Worm (Caenorhabditis elegans) whole organism, young adult: Measurements from ENCODE around the gene R08C7.11.
A peak's percentile ranks its signal among the peaks of the same experiment; 100 is the strongest.

Source experiments
- B0261.1 ChIP-seq: sonication (generic microtip); optimal IDR thresholded peaks from 2 replicates; lab custom pipeline; 2016; ENCODE audit warnings: mild to moderate bottlenecking, missing genetic modification characterization, moderate library complexity, missing compliant biosample characterization
- B0336.3 ChIP-seq: fragments of 200-800 bp; sonication (Bioruptor generic); IDR thresholded peaks from 2 replicates; pipeline ENCODE4 v1.3.6; 2022; ENCODE audit warnings: missing genetic modification characterization, missing compliant biosample characterization
- D2030.7 ChIP-seq: fragments of 200-800 bp; sonication (Bioruptor generic); IDR thresholded peaks from 2 replicates; pipeline ENCODE4 v1.3.6; 2022; ENCODE audit warnings: missing genetic modification reagents, missing genetic modification characterization, missing compliant biosample characterization
- F37B4.10 ChIP-seq: fragments of 200-800 bp; sonication (Bioruptor generic); IDR thresholded peaks from 2 replicates; pipeline ENCODE4 v1.3.6; 2022; ENCODE audit warnings: missing genetic modification characterization, missing compliant biosample characterization
- F52B5.7 ChIP-seq: sonication (generic microtip); optimal IDR thresholded peaks from 2 replicates; lab custom pipeline; 2016; ENCODE audit warnings: mild to moderate bottlenecking, missing genetic modification characterization, missing compliant biosample characterization
- K11D2.4 ChIP-seq: fragments of 200-800 bp; sonication (Bioruptor generic); IDR thresholded peaks from 2 replicates; pipeline ENCODE4 v1.3.6; 2022; ENCODE audit warnings: missing genetic modification reagents, missing genetic modification characterization, missing compliant biosample characterization
- K12H6.12 ChIP-seq: fragments of 200-800 bp; sonication (Bioruptor generic); optimal IDR thresholded peaks from 2 replicates; lab custom pipeline; 2018; ENCODE audit warnings: mild to moderate bottlenecking, missing genetic modification characterization, missing compliant biosample characterization
- Y67H2A.10 ChIP-seq: fragments of 200-800 bp; sonication (Bioruptor generic); conservative IDR thresholded peaks from 2 replicates; pipeline ENCODE4 v1.3.6; 2022; ENCODE audit warnings: missing genetic modification reagents, missing genetic modification characterization, missing compliant biosample characterization
- atf-7 ChIP-seq: sonication (generic microtip); optimal IDR thresholded peaks from 2 replicates; lab custom pipeline; 2017; ENCODE audit warnings: mild to moderate bottlenecking, missing genetic modification characterization, missing compliant biosample characterization
- athp-1 ChIP-seq: sonication (generic microtip); optimal IDR thresholded peaks from 2 replicates; lab custom pipeline; 2017; ENCODE audit warnings: mild to moderate bottlenecking, missing genetic modification characterization, missing compliant biosample characterization
- attf-3 ChIP-seq: fragments of 200-800 bp; sonication (Bioruptor generic); conservative IDR thresholded peaks from 2 replicates; pipeline ENCODE4 v1.3.6; 2022; ENCODE audit warnings: missing genetic modification reagents, missing genetic modification characterization, missing compliant biosample characterization
- bed-1 ChIP-seq: fragments of 200-800 bp; sonication (Bioruptor generic); IDR thresholded peaks from 2 replicates; pipeline ENCODE4 v1.3.6; 2022; ENCODE audit warnings: missing genetic modification reagents, missing genetic modification characterization, missing compliant biosample characterization
- bed-2 ChIP-seq: fragments of 200-800 bp; sonication (Bioruptor generic); IDR thresholded peaks from 2 replicates; pipeline ENCODE4 v1.3.6; 2022; ENCODE audit warnings: missing genetic modification reagents, missing genetic modification characterization, missing compliant biosample characterization
- cebp-1 ChIP-seq, 2 experiments: fragments of 200-800 bp in 1 of 2; sonication (Bioruptor generic) in 1 of 2; sonication (generic microtip) in 1 of 2; IDR thresholded peaks in 1 of 2; optimal IDR thresholded peaks in 1 of 2; 2 replicates each; pipeline versions ENCODE4 v1.3.6 to Lab custom; 2017 to 2022; ENCODE audit warnings: missing compliant biosample characterization in 2 of 2, missing genetic modification characterization in 2 of 2, mild to moderate bottlenecking in 1 of 2, missing genetic modification reagents in 1 of 2, moderate library complexity in 1 of 2
- cebp-2 ChIP-seq: fragments of 200-800 bp; sonication (Bioruptor generic); IDR thresholded peaks from 2 replicates; pipeline ENCODE4 v1.3.6; 2022; ENCODE audit warnings: missing genetic modification characterization, missing compliant biosample characterization
- ceh-27 ChIP-seq: fragments of 200-800 bp; sonication (Bioruptor generic); optimal IDR thresholded peaks from 2 replicates; lab custom pipeline; 2018; ENCODE audit warnings: mild to moderate bottlenecking, missing genetic modification characterization, moderate library complexity, missing compliant biosample characterization
- chd-7 ChIP-seq: sonication (generic microtip); optimal IDR thresholded peaks from 2 replicates; lab custom pipeline; 2016; ENCODE audit warnings: mild to moderate bottlenecking, missing genetic modification characterization, moderate library complexity, missing compliant biosample characterization
- dox-1 ChIP-seq: fragments of 200-800 bp; sonication (Bioruptor generic); IDR thresholded peaks from 2 replicates; pipeline ENCODE4 v1.3.6; 2022; ENCODE audit warnings: missing genetic modification reagents, missing genetic modification characterization, missing compliant biosample characterization
- egrh-3 ChIP-seq: fragments of 200-800 bp; sonication (Bioruptor generic); IDR thresholded peaks from 2 replicates; pipeline ENCODE4 v1.3.6; 2022; ENCODE audit warnings: missing genetic modification reagents, missing genetic modification characterization, missing compliant biosample characterization
- hlh-26 ChIP-seq: fragments of 200-800 bp; sonication (Bioruptor generic); conservative IDR thresholded peaks from 2 replicates; pipeline ENCODE4 v1.3.6; 2022; ENCODE audit warnings: missing genetic modification reagents, missing genetic modification characterization, missing compliant biosample characterization
- hmg-1.2 ChIP-seq: fragments of 200-800 bp; sonication (Bioruptor generic); IDR thresholded peaks from 2 replicates; pipeline ENCODE4 v1.3.6; 2022; ENCODE audit warnings: missing genetic modification reagents, missing genetic modification characterization, missing compliant biosample characterization
- mcd-1 ChIP-seq: fragments of 200-800 bp; sonication (Bioruptor generic); IDR thresholded peaks from 2 replicates; pipeline ENCODE4 v1.3.6; 2022; ENCODE audit warnings: missing genetic modification reagents, missing genetic modification characterization, missing compliant biosample characterization
- mes-4 ChIP-seq: sonication (generic microtip); optimal IDR thresholded peaks from 2 replicates; lab custom pipeline; 2016; ENCODE audit warnings: missing genotype, missing genetic modification characterization, missing compliant biosample characterization
- nfya-1 ChIP-seq: sonication (generic microtip); optimal IDR thresholded peaks from 2 replicates; lab custom pipeline; 2017; ENCODE audit warnings: antibody characterized with exemption, missing compliant biosample characterization, missing genetic modification characterization, borderline replicate concordance; ENCODE audit not compliant: insufficient read depth
- nfyb-1 ChIP-seq: fragments of 200-800 bp; sonication (Bioruptor generic); IDR thresholded peaks from 2 replicates; pipeline ENCODE4 v1.3.6; 2022; ENCODE audit warnings: missing genetic modification reagents, missing genetic modification characterization, missing compliant biosample characterization
- nhr-90 ChIP-seq: sonication (generic microtip); optimal IDR thresholded peaks from 2 replicates; lab custom pipeline; 2016; ENCODE audit warnings: missing genotype, mild to moderate bottlenecking, missing genetic modification characterization, missing compliant biosample characterization
- pbrm-1 ChIP-seq: fragments of 200-800 bp; sonication (Bioruptor generic); IDR thresholded peaks from 2 replicates; pipeline ENCODE4 v1.3.6; 2022; ENCODE audit warnings: missing genetic modification reagents, missing genetic modification characterization, missing compliant biosample characterization
- repo-1 ChIP-seq: sonication (generic microtip); optimal IDR thresholded peaks from 2 replicates; lab custom pipeline; 2017; ENCODE audit warnings: mild to moderate bottlenecking, missing genetic modification characterization, missing compliant biosample characterization
- snpc-1.1 ChIP-seq: sonication (generic microtip); optimal IDR thresholded peaks from 2 replicates; lab custom pipeline; 2017; ENCODE audit warnings: missing genetic modification characterization, mild to moderate bottlenecking, missing compliant biosample characterization, antibody characterized with exemption, moderate library complexity, missing genotype, missing genetic modification reagents; ENCODE audit not compliant: insufficient read depth
- snpc-3.4 ChIP-seq: sonication (generic microtip); optimal IDR thresholded peaks from 2 replicates; lab custom pipeline; 2017; ENCODE audit warnings: missing genetic modification characterization, mild to moderate bottlenecking, missing compliant biosample characterization, antibody characterized with exemption, moderate library complexity, missing genotype, missing genetic modification reagents
- snpc-4 ChIP-seq, 5 experiments: fragments of 150-350 bp in 1 of 5; sonication (generic microtip) in 4 of 5; optimal IDR thresholded peaks; 2 replicates each; lab custom pipeline; 2014 to 2018; ENCODE audit warnings: missing genetic modification characterization in 5 of 5, missing biosample characterization in 3 of 5, antibody characterized with exemption in 2 of 5, mild to moderate bottlenecking in 2 of 5, missing compliant biosample characterization in 2 of 5, missing genotype in 2 of 5, moderate library complexity in 2 of 5, missing genetic modification reagents in 1 of 5
- somi-1 ChIP-seq: fragments of 200-800 bp; sonication (Bioruptor generic); optimal IDR thresholded peaks from 2 replicates; lab custom pipeline; 2018; ENCODE audit warnings: mild to moderate bottlenecking, missing genetic modification characterization, missing compliant biosample characterization
- tbx-9 ChIP-seq: sonication (generic microtip); optimal IDR thresholded peaks from 2 replicates; lab custom pipeline; 2016; ENCODE audit warnings: borderline replicate concordance, missing genetic modification characterization, inconsistent platforms, missing compliant biosample characterization
- unc-62 ChIP-seq: fragments of 150-350 bp; optimal IDR thresholded peaks from 2 replicates; lab custom pipeline; 2014; ENCODE audit warnings: missing biosample characterization, missing genetic modification reagents, missing genetic modification characterization
- zfh-2 ChIP-seq: fragments of 200-800 bp; sonication (Bioruptor generic); conservative IDR thresholded peaks from 2 replicates; pipeline ENCODE4 v1.3.6; 2022; ENCODE audit warnings: missing genetic modification reagents, missing genetic modification characterization, missing compliant biosample characterization
- ztf-26 ChIP-seq: sonication (generic microtip); optimal IDR thresholded peaks from 2 replicates; lab custom pipeline; 2017; ENCODE audit warnings: missing genetic modification characterization, missing compliant biosample characterization

Gene R08C7.11

DNA sequence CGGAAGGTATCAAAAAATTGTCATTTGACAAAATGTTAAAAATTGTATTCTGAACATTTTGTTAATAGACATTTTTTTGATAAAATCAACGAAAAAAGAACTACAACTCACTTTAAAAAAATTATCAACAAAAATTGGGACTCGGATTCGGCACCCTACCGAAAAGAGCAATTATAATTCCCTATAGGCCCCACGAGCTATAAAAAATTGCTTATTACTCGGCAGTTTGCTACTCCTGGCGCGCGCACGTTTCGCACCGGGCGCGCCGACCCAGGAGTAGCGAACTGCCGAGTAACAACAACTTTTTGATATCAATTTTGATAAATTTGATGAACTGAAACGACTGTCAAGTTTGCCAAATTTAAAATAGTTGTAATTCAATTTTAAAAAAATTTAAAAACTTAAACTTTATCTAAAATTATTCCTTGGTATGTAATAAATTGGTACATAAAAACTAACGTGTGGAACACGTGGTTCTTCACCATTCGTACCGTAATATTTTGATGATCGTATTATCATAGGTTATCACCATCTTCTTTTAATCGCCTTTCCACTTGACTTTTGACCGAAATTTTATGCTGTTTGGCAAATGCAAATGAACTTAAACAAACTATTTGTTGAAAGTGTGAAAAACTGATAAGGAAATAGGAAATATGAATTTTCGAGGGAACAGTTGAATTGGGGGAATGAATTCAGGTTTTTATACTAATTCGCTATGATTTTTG lies 20.8 kb upstream of the R08C7.11 start (continued):
- TF ChIP-seq repo-1 (tag; lab: Kevin White, UChicago) (peak; percentile 23), F37B4.10 (GFP tag; lab: Robert Waterston, UW) (no peak), unc-62 (no peak), atf-7 (tag; lab: Kevin White, UChicago) (peak; percentile 28), hlh-26 (GFP tag; lab: Robert Waterston, UW) (no peak)
- TF ChIP-seq, all 124 proteins: peak for 11

DNA sequence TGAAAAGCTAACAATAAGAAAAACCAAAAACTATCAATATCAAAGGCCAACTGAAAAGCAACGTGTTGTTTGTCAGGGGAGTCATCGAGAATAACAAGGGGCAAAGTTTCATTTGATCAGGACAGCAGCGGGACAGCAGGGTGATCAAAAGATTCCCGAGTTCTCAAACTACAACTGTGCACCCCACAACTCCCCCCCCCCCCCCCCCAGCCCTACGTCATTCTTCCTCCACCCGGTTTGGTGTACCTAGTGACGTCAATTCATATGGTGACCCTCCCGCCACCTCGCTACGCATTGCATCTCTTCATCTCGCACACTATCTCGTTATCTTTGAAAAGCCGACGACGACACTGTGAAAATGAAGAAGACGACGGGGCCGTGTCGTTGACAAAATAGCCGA lies 19.0 kb upstream of the R08C7.11 start:
- TF ChIP-seq F37B4.10 (GFP tag; lab: Robert Waterston, UW) = no peak
- TF ChIP-seq cebp-1 (GFP tag; IDR thresholded peaks at IDR 0.05; lab: Robert Waterston, UW) = no peak; the same call in 1 of the 2 replicates
- TF ChIP-seq cebp-1 (tag; optimal IDR thresholded peaks at IDR 0.05; lab: Kevin White, UChicago) = peak; percentile 66
- no peak for TF ChIP-seq D2030.7 (GFP tag; lab: Robert Waterston, UW)
- peak; percentile 60 for TF ChIP-seq atf-7 (tag; lab: Kevin White, UChicago)
- TF ChIP-seq dox-1 = peak; percentile 51; the same call in 1 of the 2 replicates
- no peak for TF ChIP-seq bed-2 (GFP tag; lab: Robert Waterston, UW)
- TF ChIP-seq cebp-2 (GFP tag; lab: Robert Waterston, UW) = no peak
- TF ChIP-seq snpc-1.1 = no peak
- TF ChIP-seq K11D2.4 (GFP tag; lab: Robert Waterston, UW) = peak; percentile 12; the same call in 1 of the 2 replicates
- no peak for TF ChIP-seq snpc-4 (GFP tag; optimal IDR thresholded peaks at IDR 0.05; lab: Kevin White, UChicago)
- TF ChIP-seq snpc-4 (tag; optimal IDR thresholded peaks at IDR 0.05; lab: Kevin White, UChicago) = no peak
- no peak for TF ChIP-seq unc-62
- no peak for TF ChIP-seq nfya-1 (tag; lab: Kevin White, UChicago)
- no peak for TF ChIP-seq B0261.1 (tag; lab: Kevin White, UChicago)
- no peak for TF ChIP-seq pbrm-1 (GFP tag; lab: Robert Waterston, UW)
- TF ChIP-seq ceh-27 = peak; percentile 1
- TF ChIP-seq bed-1 (GFP tag; lab: Robert Waterston, UW) = no peak
- TF ChIP-seq F52B5.7 (tag; lab: Kevin White, UChicago) = peak; percentile 56
- TF ChIP-seq B0336.3 (GFP tag; lab: Robert Waterston, UW) = peak; percentile 64
- TF ChIP-seq ztf-26 = peak; percentile 50
- peak; percentile 45 for TF ChIP-seq athp-1 (tag; lab: Kevin White, UChicago)
- 0 out of 2 replicates have a peak, but pooled peaks have one; percentile 26 for TF ChIP-seq mcd-1 (GFP tag; lab: Robert Waterston, UW)
- peak; percentile 6 for TF ChIP-seq K12H6.12 (tag; lab: Kevin White, UChicago)
- no peak for TF ChIP-seq nhr-90
- TF ChIP-seq tbx-9 (tag; lab: Kevin White, UChicago) = no peak
- no peak for TF ChIP-seq mes-4
- TF ChIP-seq hmg-1.2 (GFP tag; lab: Robert Waterston, UW) = no peak
- TF ChIP-seq Y67H2A.10 = no peak
- TF ChIP-seq hlh-26 (GFP tag; lab: Robert Waterston, UW) = no peak
- peak; percentile 51; the same call in 1 of the 2 replicates for TF ChIP-seq egrh-3 (GFP tag; lab: Robert Waterston, UW)
- TF ChIP-seq somi-1 = peak; percentile 16
- peak; percentile 30 for TF ChIP-seq chd-7 (tag; lab: Kevin White, UChicago)
- TF ChIP-seq zfh-2 (GFP tag; lab: Robert Waterston, UW) = peak; percentile 79
- TF ChIP-seq nfyb-1 (GFP tag; lab: Robert Waterston, UW) = peak; percentile 37; the same call in 1 of the 2 replicates
- no peak for TF ChIP-seq snpc-3.4 (tag; lab: Kevin White, UChicago)
- TF ChIP-seq attf-3 (GFP tag; lab: Robert Waterston, UW) = no peak
- TF ChIP-seq, all 124 proteins: peak for 16
